Worm (Caenorhabditis elegans) whole organism, L1 larva: Measurements from ENCODE around the gene mrp-8.

Source experiments
- aha-1 ChIP-seq: fragments of 150-350 bp; optimal IDR thresholded peaks from 2 replicates; lab custom pipeline; 2014; ENCODE audit warnings: missing biosample characterization, missing genetic modification characterization
- elt-3 ChIP-seq, 6 experiments: fragments of 150-350 bp in 1 of 6; sonication (generic microtip); optimal IDR thresholded peaks; 2 replicates each; lab custom pipeline; 2017 to 2018; ENCODE audit warnings: missing biosample characterization in 6 of 6, missing genetic modification characterization in 6 of 6, inconsistent platforms in 1 of 6
- fkh-8 ChIP-seq: sonication (generic microtip); optimal IDR thresholded peaks from 2 replicates; lab custom pipeline; 2016; ENCODE audit warnings: mild to moderate bottlenecking, missing genetic modification characterization, missing compliant biosample characterization
- nhr-28 ChIP-seq: fragments of 150-350 bp; optimal IDR thresholded peaks from 2 replicates; lab custom pipeline; 2014; ENCODE audit warnings: missing biosample characterization, missing genetic modification characterization
- pqm-1 ChIP-seq: sonication (generic microtip); optimal IDR thresholded peaks from 3 replicates; lab custom pipeline; 2017; ENCODE audit warnings: missing biosample characterization, missing genetic modification characterization
- zag-1 ChIP-seq: fragments of 150-350 bp; optimal IDR thresholded peaks from 2 replicates; lab custom pipeline; 2014; ENCODE audit warnings: missing biosample characterization, missing genetic modification characterization

- TF ChIP-seq zag-1 (no peak), pqm-1 (no peak), elt-3 (tag; optimal IDR thresholded peaks at IDR 0.05; lab: Kevin White, UChicago) (no peak), fkh-8 (tag; lab: Kevin White, UChicago) (no peak), aha-1 (tag; lab: Kevin White, UChicago) (no peak), nhr-28 (tag; lab: Kevin White, UChicago) (no peak)
Observed at ce11 chrIII:12259793-12260192, 43.2 kb downstream of the mrp-8 start.
